Fruit fly (Drosophila melanogaster) whole organism, prepupa: ENCODE data around the gene CG10226.

ENCODE experiments used
- CG6854 ChIP-seq: fragments of 200-800 bp; sonication (Bioruptor generic); optimal IDR thresholded peaks from 2 replicates; lab custom pipeline; 2017; ENCODE audit warnings: missing biosample characterization, mild to moderate bottlenecking, missing genetic modification characterization
- Gug ChIP-seq: fragments of 200-800 bp; sonication (Bioruptor generic); IDR thresholded peaks from 2 replicates; pipeline ENCODE4 v1.3.6; 2022; ENCODE audit warnings: missing biosample characterization, missing genetic modification characterization
- dsx ChIP-seq: fragments of 200-800 bp; optimal IDR thresholded peaks from 3 replicates; lab custom pipeline; 2019; ENCODE audit warnings: missing biosample characterization, mild to moderate bottlenecking, missing genetic modification characterization, moderate library complexity; ENCODE audit not compliant: poor library complexity, severe bottlenecking

DNA sequence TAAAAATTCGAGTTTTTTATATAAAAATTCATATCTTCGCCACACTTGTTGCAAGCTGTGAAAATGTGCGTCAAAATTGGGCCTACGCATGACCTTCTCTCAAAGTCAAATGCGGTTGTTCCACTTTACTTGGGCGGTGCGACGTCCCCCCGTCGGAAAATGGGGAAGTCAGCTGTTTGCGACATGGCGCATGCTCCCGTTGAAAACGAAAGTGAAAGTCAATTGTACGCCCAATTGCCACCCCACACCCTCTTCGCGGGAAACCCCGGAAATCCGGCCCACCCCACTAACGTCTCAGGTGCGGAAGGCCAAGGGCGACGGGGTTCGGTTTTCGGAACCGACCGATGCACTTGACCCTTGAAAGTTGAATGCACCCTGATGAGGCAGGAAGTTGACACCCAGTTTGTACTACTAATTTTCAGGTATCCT lies 22.2 kb upstream of the CG10226 start:
- TF ChIP-seq Gug (GFP tag; lab: Robert Waterston, UW) (no peak), CG6854 (GFP tag; lab: Kevin White, UChicago) (no peak), dsx (no peak)
